Worm (Caenorhabditis elegans): ENCODE results near the gene C40H1.3.

C40H1.3 gene

ce11 chrIII:9329790-9330366 is 712 bp upstream of the C40H1.3 start, which contains the start of gene ttr-5:
Gene ttr-5 (plus strand): TSS chrIII:9330316.
- no peak for TF ChIP-seq unc-62 (GFP tag; optimal IDR thresholded peaks at IDR 0.05)

- no peak for TF ChIP-seq unc-62 (GFP tag; optimal IDR thresholded peaks at IDR 0.05)
These were observed 434 bp downstream of the C40H1.3 start for ce11 chrIII:9328732-9329131.

- TF ChIP-seq unc-62 (GFP tag; optimal IDR thresholded peaks at IDR 0.05), result no peak
These were observed 1.3 kb downstream of the C40H1.3 start for ce11 chrIII:9327910-9328309.

ce11 chrIII:9326528-9326927 is 2.6 kb downstream of the C40H1.3 start:
- no peak for TF ChIP-seq unc-62 (GFP tag; optimal IDR thresholded peaks at IDR 0.05)

- TF ChIP-seq unc-62 (GFP tag; optimal IDR thresholded peaks at IDR 0.05), result no peak
These were observed 4.4 kb downstream of the C40H1.3 start, which contains the start of gene C40H1.7 for ce11 chrIII:9324724-9325123. Gene C40H1.7 (plus strand): TSS chrIII:9325024.

ce11 chrIII:9322010-9322409 is 7.2 kb downstream of the C40H1.3 start, which contains the start of gene cpb-1:
Gene cpb-1 (plus strand): TSS chrIII:9322310.
- no peak for TF ChIP-seq unc-62 (GFP tag; optimal IDR thresholded peaks at IDR 0.05)

ce11 chrIII:9319641-9320040 is 9.5 kb downstream of the C40H1.3 start, which contains the start of gene C40H1.9:
Gene C40H1.9 (plus strand): TSS chrIII:9319941.
- no peak for TF ChIP-seq unc-62 (GFP tag; optimal IDR thresholded peaks at IDR 0.05)

ce11 chrIII:9317601-9318000 is 11.6 kb downstream of the C40H1.3 start:
- TF ChIP-seq unc-62 (GFP tag; optimal IDR thresholded peaks at IDR 0.05), result no peak

ce11 chrIII:9315180-9315579 is 14.0 kb downstream of the C40H1.3 start:
- no peak for TF ChIP-seq unc-62 (GFP tag; optimal IDR thresholded peaks at IDR 0.05)

- TF ChIP-seq unc-62 (GFP tag; optimal IDR thresholded peaks at IDR 0.05), result no peak
These were observed 14.7 kb downstream of the C40H1.3 start, which contains the start of gene C40H1.8 for ce11 chrIII:9314476-9314875. Gene C40H1.8 (plus strand): TSS chrIII:9314717.

- TF ChIP-seq unc-62 (GFP tag; optimal IDR thresholded peaks at IDR 0.05), result no peak
These were observed 19.3 kb downstream of the C40H1.3 start for ce11 chrIII:9309840-9310239.

- no peak for TF ChIP-seq unc-62 (GFP tag; optimal IDR thresholded peaks at IDR 0.05)
These were observed 22.6 kb downstream of the C40H1.3 start, which contains the start of gene srx-45 for ce11 chrIII:9306596-9306995. Gene srx-45 (minus strand): TSS chrIII:9306696.

- TF ChIP-seq unc-62 (GFP tag; optimal IDR thresholded peaks at IDR 0.05), result no peak
These were observed 28.5 kb downstream of the C40H1.3 start for ce11 chrIII:9300670-9301069.

ce11 chrIII:9299919-9300318 is 29.2 kb downstream of the C40H1.3 start, which contains the start of gene K01B6.3:
Gene K01B6.3 (plus strand): TSS chrIII:9300219.
- no peak for TF ChIP-seq unc-62 (GFP tag; optimal IDR thresholded peaks at IDR 0.05)

- TF ChIP-seq unc-62 (GFP tag; optimal IDR thresholded peaks at IDR 0.05), result no peak
These were observed 30.1 kb downstream of the C40H1.3 start for ce11 chrIII:9299116-9299515.

- TF ChIP-seq unc-62 (GFP tag; optimal IDR thresholded peaks at IDR 0.05), result no peak
These were observed 31.8 kb downstream of the C40H1.3 start, which contains the start of gene K01B6.4 for ce11 chrIII:9297345-9297744. Gene K01B6.4 (minus strand): TSS chrIII:9297445.

- no peak for TF ChIP-seq unc-62 (GFP tag; optimal IDR thresholded peaks at IDR 0.05)
These were observed 39.4 kb downstream of the C40H1.3 start for ce11 chrIII:9289815-9290214.

- TF ChIP-seq unc-62 (GFP tag; optimal IDR thresholded peaks at IDR 0.05), result no peak
These were observed 40.6 kb downstream of the C40H1.3 start for ce11 chrIII:9288540-9288939.
